Worm (Caenorhabditis elegans): ENCODE measurements around the gene C06B8.2.

ce11 chrV:15519845-15520244, 41.3 kb upstream of the C06B8.2 start:
- TF ChIP-seq nhr-11 (tag; optimal IDR thresholded peaks at IDR 0.05) (no peak), nhr-28 (tag; optimal IDR thresholded peaks at IDR 0.05) (no peak), tbx-2 (tag; optimal IDR thresholded peaks at IDR 0.05) (no peak), pqm-1 (tag; optimal IDR thresholded peaks at IDR 0.05) (no peak), nhr-237 (tag; optimal IDR thresholded peaks at IDR 0.05) (no peak), zip-4 (GFP tag; optimal IDR thresholded peaks at IDR 0.05) (no peak), lsy-2 (tag; optimal IDR thresholded peaks at IDR 0.05) (no peak), mep-1 (tag; optimal IDR thresholded peaks at IDR 0.05) (no peak), unc-130 (tag; optimal IDR thresholded peaks at IDR 0.05) (no peak), hlh-4 (tag; optimal IDR thresholded peaks at IDR 0.05) (no peak), blmp-1 (tag; optimal IDR thresholded peaks at IDR 0.05) (no peak), hpl-2 (GFP tag; optimal IDR thresholded peaks at IDR 0.05) (no peak), ceh-82 (tag; optimal IDR thresholded peaks at IDR 0.05) (no peak)
